Worm (Caenorhabditis elegans) whole organism, young adult: ENCODE results near the gene Y116F11A.1.
A peak's percentile ranks its signal among the peaks of the same experiment; 100 is the strongest.
"Not testable (repeated sequence)": the region's sequence is repeated elsewhere in the genome, so short reads cannot be mapped to it uniquely, and the experiment has no call there.

Experiments
- D2030.7 ChIP-seq: fragments of 200-800 bp; sonication (Bioruptor generic); IDR thresholded peaks from 2 replicates; pipeline ENCODE4 v1.3.6; 2022; ENCODE audit warnings: missing genetic modification reagents, missing genetic modification characterization, missing compliant biosample characterization
- F10E7.11 ChIP-seq: sonication (generic microtip); optimal IDR thresholded peaks from 2 replicates; lab custom pipeline; 2017; ENCODE audit warnings: mild to moderate bottlenecking, missing genetic modification characterization, moderate library complexity, missing compliant biosample characterization
- F33H1.4 ChIP-seq: fragments of 200-800 bp; sonication (Bioruptor generic); IDR thresholded peaks from 2 replicates; pipeline ENCODE4 v1.3.6; 2022; ENCODE audit warnings: missing genetic modification reagents, missing genetic modification characterization, missing compliant biosample characterization
- F39B2.1 ChIP-seq: fragments of 200-800 bp; sonication (Bioruptor generic); IDR thresholded peaks from 2 replicates; pipeline ENCODE4 v1.3.6; 2022; ENCODE audit warnings: missing genetic modification reagents, missing genetic modification characterization, missing compliant biosample characterization
- F49E8.2 ChIP-seq: sonication (generic microtip); optimal IDR thresholded peaks from 3 replicates; lab custom pipeline; 2017; ENCODE audit warnings: missing genetic modification characterization, mild to moderate bottlenecking, missing compliant biosample characterization, antibody characterized with exemption, moderate library complexity; ENCODE audit not compliant: insufficient read depth
- F52B5.7 ChIP-seq: sonication (generic microtip); optimal IDR thresholded peaks from 2 replicates; lab custom pipeline; 2016; ENCODE audit warnings: mild to moderate bottlenecking, missing genetic modification characterization, missing compliant biosample characterization
- F57A8.1 ChIP-seq: fragments of 200-800 bp; sonication (Bioruptor generic); optimal IDR thresholded peaks from 2 replicates; lab custom pipeline; 2018; ENCODE audit warnings: mild to moderate bottlenecking, missing genetic modification characterization, moderate library complexity, missing compliant biosample characterization
- T07F8.4 ChIP-seq: sonication (generic microtip); optimal IDR thresholded peaks from 2 replicates; lab custom pipeline; 2016; ENCODE audit warnings: mild to moderate bottlenecking, missing genetic modification characterization, moderate library complexity, missing compliant biosample characterization
- ZK185.1 ChIP-seq: sonication (generic microtip); optimal IDR thresholded peaks from 2 replicates; lab custom pipeline; 2016; ENCODE audit warnings: mild to moderate bottlenecking, missing genetic modification characterization, missing compliant biosample characterization; ENCODE audit not compliant: poor library complexity, severe bottlenecking
- aptf-3 ChIP-seq: fragments of 200-800 bp; sonication (Bioruptor generic); IDR thresholded peaks from 2 replicates; pipeline ENCODE4 v1.3.6; 2022; ENCODE audit warnings: missing genetic modification characterization, missing compliant biosample characterization
- attf-6 ChIP-seq: fragments of 200-800 bp; sonication (Bioruptor generic); IDR thresholded peaks from 2 replicates; pipeline ENCODE4 v1.3.6; 2022; ENCODE audit warnings: missing genetic modification reagents, missing genetic modification characterization, missing compliant biosample characterization
- bed-1 ChIP-seq: fragments of 200-800 bp; sonication (Bioruptor generic); IDR thresholded peaks from 2 replicates; pipeline ENCODE4 v1.3.6; 2022; ENCODE audit warnings: missing genetic modification reagents, missing genetic modification characterization, missing compliant biosample characterization
- ceh-100 ChIP-seq: fragments of 200-800 bp; sonication (Bioruptor generic); IDR thresholded peaks from 2 replicates; pipeline ENCODE4 v1.3.6; 2022; ENCODE audit warnings: missing genetic modification reagents, missing genetic modification characterization, missing compliant biosample characterization
- ceh-79 ChIP-seq: sonication (generic microtip); optimal IDR thresholded peaks from 2 replicates; lab custom pipeline; 2017; ENCODE audit warnings: mild to moderate bottlenecking, missing genetic modification characterization, missing compliant biosample characterization
- die-1 ChIP-seq: sonication (generic microtip); optimal IDR thresholded peaks from 2 replicates; lab custom pipeline; 2016; ENCODE audit warnings: missing genotype, mild to moderate bottlenecking, missing genetic modification characterization, missing compliant biosample characterization
- efl-1 ChIP-seq: fragments of 150-350 bp; optimal IDR thresholded peaks from 2 replicates; lab custom pipeline; 2014; ENCODE audit warnings: missing biosample characterization, missing genetic modification reagents, missing genetic modification characterization
- hlh-12 ChIP-seq: sonication (generic microtip); optimal IDR thresholded peaks from 2 replicates; lab custom pipeline; 2016; ENCODE audit warnings: missing genetic modification characterization, missing compliant biosample characterization
- hmg-1.2 ChIP-seq: fragments of 200-800 bp; sonication (Bioruptor generic); IDR thresholded peaks from 2 replicates; pipeline ENCODE4 v1.3.6; 2022; ENCODE audit warnings: missing genetic modification reagents, missing genetic modification characterization, missing compliant biosample characterization
- hrde-1 ChIP-seq: sonication (generic microtip); optimal IDR thresholded peaks from 2 replicates; lab custom pipeline; 2016; ENCODE audit warnings: missing genetic modification characterization, mild to moderate bottlenecking, missing compliant biosample characterization, moderate library complexity, missing genotype, missing genetic modification reagents, borderline replicate concordance
- hsf-1 ChIP-seq: fragments of 200-800 bp; sonication (Bioruptor generic); IDR thresholded peaks from 2 replicates; pipeline ENCODE4 v1.3.6; 2022; ENCODE audit warnings: missing genetic modification reagents, missing genetic modification characterization, missing compliant biosample characterization
- let-526 ChIP-seq: fragments of 200-800 bp; sonication (Bioruptor generic); IDR thresholded peaks from 2 replicates; pipeline ENCODE4 v1.3.6; 2022; ENCODE audit warnings: missing genetic modification reagents, missing genetic modification characterization, missing compliant biosample characterization
- lsl-1 ChIP-seq: fragments of 200-800 bp; sonication (Bioruptor generic); optimal IDR thresholded peaks from 2 replicates; lab custom pipeline; 2018; ENCODE audit warnings: mild to moderate bottlenecking, missing genetic modification characterization, moderate library complexity, missing compliant biosample characterization
- madf-6 ChIP-seq: fragments of 200-800 bp; sonication (Bioruptor generic); IDR thresholded peaks from 2 replicates; pipeline ENCODE4 v1.3.6; 2022; ENCODE audit warnings: missing genetic modification reagents, missing genetic modification characterization, missing compliant biosample characterization
- nfyb-1 ChIP-seq: fragments of 200-800 bp; sonication (Bioruptor generic); IDR thresholded peaks from 2 replicates; pipeline ENCODE4 v1.3.6; 2022; ENCODE audit warnings: missing genetic modification reagents, missing genetic modification characterization, missing compliant biosample characterization
- pbrm-1 ChIP-seq: fragments of 200-800 bp; sonication (Bioruptor generic); IDR thresholded peaks from 2 replicates; pipeline ENCODE4 v1.3.6; 2022; ENCODE audit warnings: missing genetic modification reagents, missing genetic modification characterization, missing compliant biosample characterization
- rec-8 ChIP-seq, 2 experiments: sonication (generic microtip); optimal IDR thresholded peaks; 2 replicates each; lab custom pipeline; 2016; ENCODE audit warnings: mild to moderate bottlenecking in 2 of 2, missing genetic modification characterization in 2 of 2, missing genetic modification reagents in 2 of 2, missing genotype in 2 of 2, missing biosample characterization in 1 of 2, missing compliant biosample characterization in 1 of 2, moderate library complexity in 1 of 2
- sea-2 ChIP-seq: fragments of 200-800 bp; sonication (Bioruptor generic); IDR thresholded peaks from 2 replicates; pipeline ENCODE4 v1.3.6; 2022; ENCODE audit warnings: missing genetic modification characterization, missing compliant biosample characterization
- snpc-4 ChIP-seq, 5 experiments: fragments of 150-350 bp in 1 of 5; sonication (generic microtip) in 4 of 5; optimal IDR thresholded peaks; 2 replicates each; lab custom pipeline; 2014 to 2018; ENCODE audit warnings: missing genetic modification characterization in 5 of 5, missing biosample characterization in 3 of 5, antibody characterized with exemption in 2 of 5, mild to moderate bottlenecking in 2 of 5, missing compliant biosample characterization in 2 of 5, missing genotype in 2 of 5, moderate library complexity in 2 of 5, missing genetic modification reagents in 1 of 5
- tlf-1 ChIP-seq: fragments of 200-800 bp; sonication (Bioruptor generic); optimal IDR thresholded peaks from 2 replicates; lab custom pipeline; 2018; ENCODE audit warnings: mild to moderate bottlenecking, missing genetic modification characterization, missing compliant biosample characterization
- unc-130 ChIP-seq: sonication (generic microtip); optimal IDR thresholded peaks from 2 replicates; lab custom pipeline; 2016; ENCODE audit warnings: missing genetic modification reagents, missing genetic modification characterization, missing compliant biosample characterization
- xnd-1 ChIP-seq: sonication (generic microtip); optimal IDR thresholded peaks from 2 replicates; lab custom pipeline; 2016; ENCODE audit warnings: missing genotype, missing genetic modification reagents, missing genetic modification characterization, missing compliant biosample characterization
- ztf-18 ChIP-seq: sonication (generic microtip); optimal IDR thresholded peaks from 2 replicates; lab custom pipeline; 2016; ENCODE audit warnings: missing genotype, mild to moderate bottlenecking, missing genetic modification characterization, missing compliant biosample characterization
- ztf-3 ChIP-seq: fragments of 200-800 bp; sonication (Bioruptor generic); optimal IDR thresholded peaks from 2 replicates; lab custom pipeline; 2018; ENCODE audit warnings: mild to moderate bottlenecking, missing genetic modification characterization, missing compliant biosample characterization

The Y116F11A.1 gene

DNA sequence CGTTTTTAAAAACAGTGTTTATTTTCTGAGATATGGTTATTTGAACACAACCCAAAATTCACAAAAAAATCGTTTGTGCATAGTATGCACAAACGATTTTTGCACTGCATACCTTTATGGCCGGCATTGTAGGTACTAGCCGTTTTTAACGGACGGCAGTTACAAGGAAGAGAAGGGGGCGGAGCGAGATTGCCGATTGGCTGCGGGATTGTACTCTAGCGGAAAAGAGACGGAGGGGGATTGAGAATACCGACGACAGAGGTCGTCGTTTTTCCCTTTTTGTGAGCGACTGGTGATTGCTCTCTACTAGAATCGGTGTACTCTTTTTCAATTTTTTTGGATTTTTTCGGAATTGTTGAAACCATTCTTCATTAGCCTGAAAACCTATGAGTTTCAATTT is 37.3 kb downstream of the Y116F11A.1 start:
- no peak for TF ChIP-seq hsf-1
- no peak for TF ChIP-seq efl-1 (GFP tag; lab: Kevin White, UChicago)
- TF ChIP-seq nfyb-1 (GFP tag; lab: Robert Waterston, UW): peak; percentile 86

DNA sequence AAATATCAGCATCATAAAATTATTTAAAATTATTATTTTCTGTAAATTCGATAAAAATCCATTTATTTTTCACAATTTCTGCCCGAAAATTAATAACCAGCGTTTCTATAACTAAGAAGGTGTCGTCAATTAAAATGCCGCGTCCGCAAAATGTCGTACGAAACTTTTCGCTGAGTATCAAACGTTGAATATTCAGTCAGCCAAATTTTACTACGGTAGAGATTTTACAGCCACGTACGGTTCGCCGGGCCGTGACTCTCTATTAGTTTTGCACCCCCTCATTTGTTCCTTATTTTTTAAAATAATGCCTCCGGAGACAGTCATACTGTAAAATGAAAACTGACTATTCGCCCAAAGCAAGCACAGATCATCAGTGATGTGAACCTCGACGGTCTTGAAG is 40.5 kb downstream of the Y116F11A.1 start:
- TF ChIP-seq unc-130 (GFP tag; lab: Kevin White, UChicago) (peak; percentile 60), madf-6 (GFP tag; lab: Robert Waterston, UW) (peak; percentile 64), lsl-1 (GFP tag; lab: Kevin White, UChicago) (peak; percentile 19), xnd-1 (peak; percentile 86), hrde-1 (tag; lab: Kevin White, UChicago) (peak; percentile 2), snpc-4 (tag; optimal IDR thresholded peaks at IDR 0.05; lab: Kevin White, UChicago) (peak in 1 of 4 experiments; percentile 56), hmg-1.2 (GFP tag; lab: Robert Waterston, UW) (peak; percentile 65), D2030.7 (GFP tag; lab: Robert Waterston, UW) (peak; percentile 32; the same call in 1 of the 2 replicates)
- not testable (repeated sequence) for TF ChIP-seq snpc-4 (GFP tag; optimal IDR thresholded peaks at IDR 0.05; lab: Kevin White, UChicago)
- TF ChIP-seq, all 124 proteins: peak for 8; not testable (repeated sequence) for 116

DNA sequence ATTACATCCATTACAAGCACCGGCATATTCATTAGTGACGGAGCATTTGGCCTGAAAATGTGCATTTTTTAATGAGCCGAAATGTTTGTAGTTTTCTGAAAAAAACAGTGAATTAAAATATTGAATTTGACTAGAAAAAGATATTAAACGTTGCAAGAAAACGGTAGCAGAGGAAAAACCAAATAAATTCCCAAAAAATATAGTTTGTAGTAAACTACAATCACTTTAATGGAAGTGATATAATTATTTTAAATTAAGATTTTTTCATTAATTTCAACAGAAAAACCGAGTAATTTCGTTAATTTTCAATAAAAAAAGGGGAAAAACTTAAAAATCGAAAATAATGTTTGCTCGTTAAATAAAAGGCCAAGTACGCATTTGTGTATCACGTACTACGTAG is 41.3 kb downstream of the Y116F11A.1 start, which contains the start of gene M162.15:
TSS of gene M162.15 (minus strand) at position 101 of the 400 bp plus-strand sequence.
- TF ChIP-seq rec-8 (tag; optimal IDR thresholded peaks at IDR 0.05; lab: Kevin White, UChicago) (no peak), efl-1 (GFP tag; lab: Kevin White, UChicago) (no peak), F39B2.1 (GFP tag; lab: Robert Waterston, UW) (no peak), F52B5.7 (tag; lab: Kevin White, UChicago) (no peak), let-526 (GFP tag; lab: Robert Waterston, UW) (no peak), F57A8.1 (GFP tag; lab: Kevin White, UChicago) (no peak), die-1 (tag; lab: Kevin White, UChicago) (no peak), ztf-18 (no peak), ztf-3 (GFP tag; lab: Kevin White, UChicago) (no peak)

DNA sequence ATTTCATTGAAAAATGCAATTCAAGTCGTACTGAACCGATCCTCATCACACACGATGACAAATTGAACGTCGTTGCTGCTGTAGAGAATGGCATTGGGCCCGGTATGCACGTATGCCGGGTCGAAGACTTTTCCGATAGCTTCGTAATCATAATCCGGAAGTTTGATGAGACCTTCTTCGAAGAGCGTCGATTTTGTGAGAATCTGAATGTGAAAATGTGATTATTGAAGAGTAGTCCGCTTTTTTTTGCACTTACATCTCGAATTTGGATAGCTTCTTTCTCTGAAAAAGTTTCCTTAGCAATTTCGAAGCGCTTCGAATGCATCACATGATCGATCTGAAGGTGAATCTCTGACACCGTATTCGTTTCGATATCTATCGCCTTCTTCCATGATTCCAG is 46.8 kb downstream of the Y116F11A.1 start, which contains the start of gene fbxa-118:
TSS of gene fbxa-118 (minus strand) at position 101 of the 400 bp plus-strand sequence.
- no peak for TF ChIP-seq attf-6 (GFP tag; lab: Robert Waterston, UW)
- no peak for TF ChIP-seq F10E7.11 (tag; lab: Kevin White, UChicago)
- no peak for TF ChIP-seq F49E8.2 (tag; lab: Kevin White, UChicago)
- TF ChIP-seq bed-1: no peak
- TF ChIP-seq pbrm-1: no peak
- no peak for TF ChIP-seq T07F8.4 (tag; lab: Kevin White, UChicago)
- TF ChIP-seq aptf-3 (GFP tag; lab: Robert Waterston, UW): no peak
- TF ChIP-seq sea-2 (GFP tag; lab: Robert Waterston, UW): no peak
- no peak for TF ChIP-seq ceh-100 (GFP tag; lab: Robert Waterston, UW)
- no peak for TF ChIP-seq F33H1.4 (GFP tag; lab: Robert Waterston, UW)
- no peak for TF ChIP-seq tlf-1 (GFP tag; lab: Kevin White, UChicago)
- no peak for TF ChIP-seq hlh-12
- TF ChIP-seq ZK185.1 (tag; lab: Kevin White, UChicago): no peak
- TF ChIP-seq ceh-79 (tag; lab: Kevin White, UChicago): no peak
